Fruit fly (Drosophila melanogaster): Measurements from ENCODE around the gene CG15578.

Gene CG15578

DNA sequence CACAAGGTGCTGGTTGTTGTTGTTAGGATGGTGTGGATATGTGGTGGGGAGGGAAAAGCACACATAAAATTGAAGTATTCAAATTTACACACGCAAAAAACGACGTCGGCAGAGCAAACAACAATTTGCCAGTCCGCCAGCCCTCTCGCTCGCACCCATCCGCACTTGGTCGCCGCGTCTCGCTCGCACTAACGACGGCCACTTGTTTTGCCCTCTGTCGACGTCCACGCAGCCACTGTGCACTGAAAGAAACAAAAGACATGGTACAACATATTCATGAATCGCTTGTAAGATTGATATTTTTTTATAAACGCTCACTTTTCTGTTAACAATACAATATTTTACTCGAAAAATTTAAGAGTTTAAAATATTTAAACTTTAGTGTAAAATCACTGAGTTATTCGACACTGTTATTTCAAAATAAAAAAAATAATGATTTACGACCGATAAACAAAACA, 46.2 kb upstream of the CG15578 start (continued):
- TF ChIP-seq CG12155 (GFP tag; optimal IDR thresholded peaks at IDR 0.05) (peak; percentile 49), wor (GFP tag; IDR thresholded peaks at IDR 0.05) (no peak), ato (GFP tag; IDR thresholded peaks at IDR 0.05; ENCODE audit: partially characterized antibody) (no peak), trem (tag; optimal IDR thresholded peaks at IDR 0.05) (peak; percentile 3), Hey (tag; optimal IDR thresholded peaks at IDR 0.05) (no peak), jumu (GFP tag; optimal IDR thresholded peaks at IDR 0.05) (peak; percentile 41), CG12104 (GFP tag; optimal IDR thresholded peaks at IDR 0.05) (peak; percentile 33), Nf-YA (GFP tag; IDR thresholded peaks at IDR 0.05) (no peak), CG12391 (tag; optimal IDR thresholded peaks at IDR 0.05) (peak; percentile 67), grn (GFP tag; optimal IDR thresholded peaks at IDR 0.05) (no peak), vfl (GFP tag; optimal IDR thresholded peaks at IDR 0.05) (no peak), CG15073 (GFP tag; optimal IDR thresholded peaks at IDR 0.05) (no peak), pita (GFP tag; optimal IDR thresholded peaks at IDR 0.05) (no peak), Eip74EF (GFP tag; optimal IDR thresholded peaks at IDR 0.05) (peak in 1 of 2 experiments; percentile 33), CG2889 (GFP tag; IDR thresholded peaks at IDR 0.05) (no peak), nmo (GFP tag; optimal IDR thresholded peaks at IDR 0.05) (peak; percentile 70), yki (optimal IDR thresholded peaks at IDR 0.05) (no peak), CG7372 (GFP tag; IDR thresholded peaks at IDR 0.05) (peak; percentile 37; the same call in 1 of the 2 replicates), CG31441 (GFP tag; IDR thresholded peaks at IDR 0.05) (peak; percentile 60; the same call in 1 of the 2 replicates), gsb (GFP tag; IDR thresholded peaks at IDR 0.05) (peak; percentile 38; the same call in 1 of the 2 replicates), Ravus (GFP tag; IDR thresholded peaks at IDR 0.05) (no peak), CG6689 (GFP tag; IDR thresholded peaks at IDR 0.05) (peak; percentile 45; the same call in 1 of the 2 replicates), nerfin-2 (GFP tag; IDR thresholded peaks at IDR 0.05; ENCODE audit: partially characterized antibody) (no peak), CG9817 (tag; optimal IDR thresholded peaks at IDR 0.05) (peak; percentile 67), CG17612 (GFP tag; IDR thresholded peaks at IDR 0.05) (no peak), CG6791 (GFP tag; IDR thresholded peaks at IDR 0.05; ENCODE audit: partially characterized antibody) (no peak), tin (GFP tag; optimal IDR thresholded peaks at IDR 0.05) (peak; percentile 52), CG2712 (tag; optimal IDR thresholded peaks at IDR 0.05) (peak; percentile 60), CG2199 (GFP tag; IDR thresholded peaks at IDR 0.05) (no peak), CG33557 (GFP tag; optimal IDR thresholded peaks at IDR 0.05) (no peak), TFAM (GFP tag; optimal IDR thresholded peaks at IDR 0.05) (no peak), CG18599 (GFP tag; optimal IDR thresholded peaks at IDR 0.05) (peak; percentile 69), insv (GFP tag; optimal IDR thresholded peaks at IDR 0.05) (no peak), h (optimal IDR thresholded peaks at IDR 0.05) (no peak), sima (GFP tag; optimal IDR thresholded peaks at IDR 0.05) (no peak), CG4820 (GFP tag; optimal IDR thresholded peaks at IDR 0.05) (peak; percentile 21), CG14710 (tag; optimal IDR thresholded peaks at IDR 0.05) (peak; percentile 13), CG13123 (GFP tag; optimal IDR thresholded peaks at IDR 0.05) (no peak), CG12219 (GFP tag; optimal IDR thresholded peaks at IDR 0.05) (no peak), pfk (GFP tag; optimal IDR thresholded peaks at IDR 0.05) (no peak), hbn (GFP tag; IDR thresholded peaks at IDR 0.05; ENCODE audit: partially characterized antibody) (no peak), peb (GFP tag; IDR thresholded peaks at IDR 0.05) (no peak), CG6654 (GFP tag; optimal IDR thresholded peaks at IDR 0.05) (no peak), jigr1 (GFP tag; IDR thresholded peaks at IDR 0.05) (0 out of 3 replicates have a peak, but pooled peaks have one; percentile 21), oc (tag; optimal IDR thresholded peaks at IDR 0.05) (no peak), CG3995 (GFP tag; optimal IDR thresholded peaks at IDR 0.05) (peak; percentile 42), CG3281 (GFP tag; optimal IDR thresholded peaks at IDR 0.05) (peak; percentile 79), CG32767 (GFP tag; IDR thresholded peaks at IDR 0.05) (no peak), sc (optimal IDR thresholded peaks at IDR 0.05) (no peak), sc (GFP tag; optimal IDR thresholded peaks at IDR 0.05) (no peak), Hr78 (GFP tag; optimal IDR thresholded peaks at IDR 0.05) (no peak)

Data from whole organism, embryonic.